Worm (Caenorhabditis elegans): ENCODE measurements around the gene C10B5.3.
"Not testable (repeated sequence)": the region's sequence is repeated elsewhere in the genome, so short reads cannot be mapped to it uniquely, and the experiment has no call there.

The C10B5.3 gene

ce11 chrV:8586920-8587319 lies 1.1 kb downstream of the C10B5.3 start:
- TF ChIP-seq fkh-3 (tag; optimal IDR thresholded peaks at IDR 0.05) (no peak), nhr-80 (tag; optimal IDR thresholded peaks at IDR 0.05) (peak; percentile 56), ztf-26 (tag; optimal IDR thresholded peaks at IDR 0.05) (no peak), snpc-4 (GFP tag; optimal IDR thresholded peaks at IDR 0.05) (no peak), snpc-4 (tag; optimal IDR thresholded peaks at IDR 0.05) (peak in 1 of 4 experiments; percentile 46), bed-1 (GFP tag; IDR thresholded peaks at IDR 0.05) (no peak), F22D6.2 (tag; optimal IDR thresholded peaks at IDR 0.05) (no peak), akir-1 (GFP tag; optimal IDR thresholded peaks at IDR 0.05) (no peak), dpff-1 (tag; optimal IDR thresholded peaks at IDR 0.05) (no peak), Y56A3A.18 (GFP tag; IDR thresholded peaks at IDR 0.05) (no peak), lsl-1 (GFP tag; optimal IDR thresholded peaks at IDR 0.05) (no peak), sptf-2 (GFP tag; optimal IDR thresholded peaks at IDR 0.05) (no peak), snpc-1.3 (tag; optimal IDR thresholded peaks at IDR 0.05; ENCODE audit: insufficient read depth) (no peak)

- TF ChIP-seq ztf-22 (GFP tag; optimal IDR thresholded peaks at IDR 0.05), result no peak
These were observed 1.5 kb downstream of the C10B5.3 start for ce11 chrV:8586472-8586871.

ce11 chrV:8580961-8581360 lies 7.0 kb downstream of the C10B5.3 start, which contains the start of gene C10B5.1:
Gene C10B5.1, plus strand, starts transcription at chrV:8581261.
- TF ChIP-seq egl-18 (GFP tag; IDR thresholded peaks at IDR 0.05) (no peak), lsy-27 (tag; optimal IDR thresholded peaks at IDR 0.05; ENCODE audit: borderline replicate concordance, insufficient read depth) (no peak), bed-1 (GFP tag; IDR thresholded peaks at IDR 0.05) (no peak), attf-3 (GFP tag; conservative IDR thresholded peaks at IDR 0.05) (no peak), F23B12.7 (tag; optimal IDR thresholded peaks at IDR 0.05; ENCODE audit: insufficient read depth) (no peak), F37B4.10 (GFP tag; IDR thresholded peaks at IDR 0.05) (no peak), F33H1.4 (GFP tag; IDR thresholded peaks at IDR 0.05) (no peak), nfya-1 (tag; optimal IDR thresholded peaks at IDR 0.05; ENCODE audit: borderline replicate concordance, insufficient read depth) (no peak), ceh-91 (GFP tag; IDR thresholded peaks at IDR 0.05) (no peak), zim-3 (tag; optimal IDR thresholded peaks at IDR 0.05) (no peak), F57C9.4 (tag; optimal IDR thresholded peaks at IDR 0.05) (no peak), F49E8.2 (tag; optimal IDR thresholded peaks at IDR 0.05; ENCODE audit: insufficient read depth) (no peak), C17E4.6 (GFP tag; IDR thresholded peaks at IDR 0.05) (no peak), egrh-3 (GFP tag; IDR thresholded peaks at IDR 0.05) (no peak), sptf-2 (GFP tag; optimal IDR thresholded peaks at IDR 0.05) (no peak), lin-26 (GFP tag; IDR thresholded peaks at IDR 0.05) (no peak), let-526 (GFP tag; IDR thresholded peaks at IDR 0.05) (no peak), dpff-1 (tag; optimal IDR thresholded peaks at IDR 0.05) (no peak), T07F8.4 (tag; optimal IDR thresholded peaks at IDR 0.05) (no peak), ztf-22 (GFP tag; optimal IDR thresholded peaks at IDR 0.05) (no peak)

- TF ChIP-seq ztf-3 (GFP tag; optimal IDR thresholded peaks at IDR 0.05); nfya-1 (tag; optimal IDR thresholded peaks at IDR 0.05; ENCODE audit: borderline replicate concordance, insufficient read depth); F23B12.7 (tag; optimal IDR thresholded peaks at IDR 0.05; ENCODE audit: insufficient read depth): not testable (repeated sequence)
These were observed 13.2 kb downstream of the C10B5.3 start, which contains the start of gene F25G6.1 for ce11 chrV:8574762-8575161. Gene F25G6.1, plus strand, starts transcription at chrV:8575062.

ce11 chrV:8569841-8570361 lies 18.1 kb downstream of the C10B5.3 start, which contains the start of the genes F25G6.9 and symk-1:
Gene F25G6.9, minus strand, starts transcription at chrV:8570000.
Gene symk-1, plus strand, starts transcription at chrV:8570311.
- TF ChIP-seq F57C9.4 (tag; optimal IDR thresholded peaks at IDR 0.05) (no peak), F37B4.10 (GFP tag; IDR thresholded peaks at IDR 0.05) (no peak), aptf-2 (GFP tag; conservative IDR thresholded peaks at IDR 0.05) (no peak), rcor-1 (GFP tag; IDR thresholded peaks at IDR 0.05) (peak; percentile 60; the same call in 1 of the 2 replicates), B0336.3 (GFP tag; IDR thresholded peaks at IDR 0.05) (0 out of 2 replicates have a peak, but pooled peaks have one; percentile 28), sdz-38 (tag; optimal IDR thresholded peaks at IDR 0.05) (no peak), hsf-1 (GFP tag; IDR thresholded peaks at IDR 0.05) (0 out of 2 replicates have a peak, but pooled peaks have one; percentile 21), F55B11.4 (tag; optimal IDR thresholded peaks at IDR 0.05; ENCODE audit: borderline replicate concordance, insufficient read depth) (no peak), die-1 (tag; optimal IDR thresholded peaks at IDR 0.05) (no peak), nhr-27 (tag; optimal IDR thresholded peaks at IDR 0.05) (no peak), ztf-22 (GFP tag; optimal IDR thresholded peaks at IDR 0.05) (no peak), unc-62 (GFP tag; optimal IDR thresholded peaks at IDR 0.05) (no peak), mcd-1 (GFP tag; IDR thresholded peaks at IDR 0.05) (peak; percentile 71)

Measured in whole organism, young adult.